Worm (Caenorhabditis elegans): ENCODE data around the gene D2045.7.
A peak's percentile ranks its signal among the peaks of the same experiment; 100 is the strongest.

D2045.7 gene

ce11 chrIII:10505943-10506698 lies 26.8 kb downstream of the D2045.7 start (continued):
- peak; percentile 97 for TF ChIP-seq B0336.3 (GFP tag; IDR thresholded peaks at IDR 0.05)
- peak; percentile 62 for TF ChIP-seq tbp1 (GFP tag; optimal IDR thresholded peaks at IDR 0.05)
- TF ChIP-seq pha-4 (tag; optimal IDR thresholded peaks at IDR 0.05), result no peak
- TF ChIP-seq hlh-12 (tag; optimal IDR thresholded peaks at IDR 0.05), result no peak
- TF ChIP-seq rec-8 (tag; optimal IDR thresholded peaks at IDR 0.05), result no peak
- TF ChIP-seq hrde-1 (tag; optimal IDR thresholded peaks at IDR 0.05; ENCODE audit: borderline replicate concordance), result peak; percentile 95
- no peak for TF ChIP-seq cebp-1 (GFP tag; IDR thresholded peaks at IDR 0.05)
- peak; percentile 76 for TF ChIP-seq cebp-1 (tag; optimal IDR thresholded peaks at IDR 0.05)
- TF ChIP-seq ZK185.1 (tag; optimal IDR thresholded peaks at IDR 0.05; ENCODE audit: poor library complexity, severe bottlenecking), result no peak
- TF ChIP-seq C06A6.2 (GFP tag; conservative IDR thresholded peaks at IDR 0.05), result no peak
- peak; percentile 80 for TF ChIP-seq zfh-2 (GFP tag; conservative IDR thresholded peaks at IDR 0.05)
- TF ChIP-seq xnd-1 (tag; optimal IDR thresholded peaks at IDR 0.05), result no peak
- TF ChIP-seq ztf-28 (GFP tag; IDR thresholded peaks at IDR 0.05), result peak; percentile 49
- peak; percentile 40; the same call in 1 of the 2 replicates for TF ChIP-seq ceh-100 (GFP tag; IDR thresholded peaks at IDR 0.05)
- no peak for TF ChIP-seq ztf-6 (GFP tag; IDR thresholded peaks at IDR 0.05)
- no peak for TF ChIP-seq chd-7 (tag; optimal IDR thresholded peaks at IDR 0.05)
- TF ChIP-seq him-1 (tag; optimal IDR thresholded peaks at IDR 0.05), result no peak
- peak; percentile 92 for TF ChIP-seq F49E8.2 (tag; optimal IDR thresholded peaks at IDR 0.05; ENCODE audit: insufficient read depth)
- TF ChIP-seq C17E4.6 (GFP tag; IDR thresholded peaks at IDR 0.05), result peak; percentile 45; the same call in 1 of the 2 replicates
- TF ChIP-seq Y95B8A.8 (GFP tag; IDR thresholded peaks at IDR 0.05), result peak; percentile 94; the same call in 1 of the 2 replicates
- peak; percentile 41; the same call in 1 of the 2 replicates for TF ChIP-seq madf-3 (GFP tag; IDR thresholded peaks at IDR 0.05)
- no peak; the same call in 1 of the 2 replicates for TF ChIP-seq Y53F4B.3 (GFP tag; IDR thresholded peaks at IDR 0.05)
- no peak for TF ChIP-seq lsy-27 (tag; optimal IDR thresholded peaks at IDR 0.05; ENCODE audit: borderline replicate concordance, insufficient read depth)
- no peak for TF ChIP-seq hlh-26 (GFP tag; conservative IDR thresholded peaks at IDR 0.05)
- TF ChIP-seq mxl-1 (tag; optimal IDR thresholded peaks at IDR 0.05), result no peak
- peak; percentile 51 for TF ChIP-seq snpc-4 (GFP tag; optimal IDR thresholded peaks at IDR 0.05)
- peak in 3 of 4 experiments; percentile 9 to 78 (median 29) for TF ChIP-seq snpc-4 (tag; optimal IDR thresholded peaks at IDR 0.05)
- 0 out of 2 replicates have a peak, but pooled peaks have one; percentile 30 for TF ChIP-seq nfya-2 (GFP tag; IDR thresholded peaks at IDR 0.05)
- TF ChIP-seq lir-1 (GFP tag; conservative IDR thresholded peaks at IDR 0.05), result no peak; the same call in 1 of the 2 replicates
- no peak; the same call in 1 of the 2 replicates for TF ChIP-seq egrh-3 (GFP tag; IDR thresholded peaks at IDR 0.05)
- peak; percentile 20 for TF ChIP-seq efl-1 (GFP tag; optimal IDR thresholded peaks at IDR 0.05)
- no peak for TF ChIP-seq T07F8.4 (tag; optimal IDR thresholded peaks at IDR 0.05)
- TF ChIP-seq sdz-38 (tag; optimal IDR thresholded peaks at IDR 0.05), result no peak
- TF ChIP-seq F33H1.4 (GFP tag; IDR thresholded peaks at IDR 0.05), result peak; percentile 44
- peak; percentile 88 for TF ChIP-seq snpc-3.4 (tag; optimal IDR thresholded peaks at IDR 0.05)
- no peak for TF ChIP-seq ztf-22 (GFP tag; optimal IDR thresholded peaks at IDR 0.05)
- no peak for TF ChIP-seq ztf-18 (tag; optimal IDR thresholded peaks at IDR 0.05)
- TF ChIP-seq pbrm-1 (GFP tag; IDR thresholded peaks at IDR 0.05), result peak; percentile 59
- TF ChIP-seq rpc-1 (optimal IDR thresholded peaks at IDR 0.05), result peak; percentile 12
- TF ChIP-seq rpc-1 (tag; optimal IDR thresholded peaks at IDR 0.05), result no peak
- TF ChIP-seq snpc-1.1 (tag; optimal IDR thresholded peaks at IDR 0.05; ENCODE audit: insufficient read depth), result peak; percentile 45
- peak; percentile 46 for TF ChIP-seq hmg-1.2 (GFP tag; IDR thresholded peaks at IDR 0.05)
- peak; percentile 58 for TF ChIP-seq nhr-90 (tag; optimal IDR thresholded peaks at IDR 0.05)
- TF ChIP-seq athp-1 (tag; optimal IDR thresholded peaks at IDR 0.05), result peak; percentile 58
- peak; percentile 47; the same call in 1 of the 2 replicates for TF ChIP-seq ceh-40 (GFP tag; IDR thresholded peaks at IDR 0.05)
- no peak for TF ChIP-seq akir-1 (GFP tag; optimal IDR thresholded peaks at IDR 0.05)

Data from whole organism, young adult.